Worm (Caenorhabditis elegans) whole organism, late embryonic: ENCODE data around the gene F32D8.7.

ENCODE experiments used
- F13H6.1 ChIP-seq: sonication (generic microtip); optimal IDR thresholded peaks from 2 replicates; lab custom pipeline; 2016; ENCODE audit warnings: missing genetic modification characterization, missing compliant biosample characterization
- Y22D7AL.16 ChIP-seq: sonication (generic microtip); optimal IDR thresholded peaks from 2 replicates; lab custom pipeline; 2016; ENCODE audit warnings: missing genetic modification characterization, missing compliant biosample characterization
- ahr-1 ChIP-seq: sonication (generic microtip); optimal IDR thresholded peaks from 2 replicates; lab custom pipeline; 2016; ENCODE audit warnings: missing genetic modification characterization, missing compliant biosample characterization
- ama-1 ChIP-seq: fragments of 150-350 bp; optimal IDR thresholded peaks from 2 replicates; lab custom pipeline; 2014
- ceh-18 ChIP-seq: sonication (generic microtip); optimal IDR thresholded peaks from 2 replicates; lab custom pipeline; 2016; ENCODE audit warnings: missing genetic modification characterization, missing compliant biosample characterization
- ceh-2 ChIP-seq: sonication (generic microtip); optimal IDR thresholded peaks from 2 replicates; lab custom pipeline; 2016; ENCODE audit warnings: missing genotype, missing genetic modification characterization, missing compliant biosample characterization
- ceh-22 ChIP-seq: sonication (generic microtip); optimal IDR thresholded peaks from 2 replicates; lab custom pipeline; 2017; ENCODE audit warnings: missing biosample characterization, missing genetic modification characterization
- ceh-24 ChIP-seq: sonication (generic microtip); optimal IDR thresholded peaks from 2 replicates; lab custom pipeline; 2016; ENCODE audit warnings: mild to moderate bottlenecking, missing genetic modification characterization, missing compliant biosample characterization
- ceh-48 ChIP-seq: sonication (generic microtip); optimal IDR thresholded peaks from 2 replicates; lab custom pipeline; 2016; ENCODE audit warnings: missing genetic modification characterization, inconsistent platforms, missing compliant biosample characterization
- ceh-6 ChIP-seq: fragments of 200-800 bp; sonication (Bioruptor generic); optimal IDR thresholded peaks from 2 replicates; lab custom pipeline; 2018; ENCODE audit warnings: mild to moderate bottlenecking, missing genetic modification characterization, missing compliant biosample characterization
- che-1 ChIP-seq: sonication (generic microtip); optimal IDR thresholded peaks from 2 replicates; lab custom pipeline; 2016; ENCODE audit warnings: mild to moderate bottlenecking, missing genetic modification characterization, missing compliant biosample characterization
- dmd-4 ChIP-seq: sonication (generic microtip); optimal IDR thresholded peaks from 2 replicates; lab custom pipeline; 2016; ENCODE audit warnings: borderline replicate concordance, missing genetic modification characterization, missing compliant biosample characterization
- dve-1 ChIP-seq: sonication (generic microtip); optimal IDR thresholded peaks from 2 replicates; lab custom pipeline; 2017; ENCODE audit warnings: antibody characterized with exemption, mild to moderate bottlenecking, missing genetic modification characterization, missing compliant biosample characterization
- ets-4 ChIP-seq: sonication (generic microtip); optimal IDR thresholded peaks from 2 replicates; lab custom pipeline; 2016; ENCODE audit warnings: missing genetic modification characterization, missing compliant biosample characterization
- eyg-1 ChIP-seq: sonication (generic microtip); optimal IDR thresholded peaks from 2 replicates; lab custom pipeline; 2016; ENCODE audit warnings: missing genotype, missing genetic modification characterization, missing compliant biosample characterization
- fkh-10 ChIP-seq: fragments of 150-350 bp; optimal IDR thresholded peaks from 2 replicates; lab custom pipeline; 2014; ENCODE audit warnings: missing biosample characterization, missing genetic modification reagents, missing genetic modification characterization
- fkh-6 ChIP-seq: sonication (generic microtip); optimal IDR thresholded peaks from 2 replicates; lab custom pipeline; 2016; ENCODE audit warnings: missing genetic modification characterization, missing compliant biosample characterization
- gmeb-2 ChIP-seq: sonication (generic microtip); optimal IDR thresholded peaks from 2 replicates; lab custom pipeline; 2016; ENCODE audit warnings: missing genetic modification characterization, inconsistent platforms, missing compliant biosample characterization
- hlh-15 ChIP-seq: sonication (generic microtip); optimal IDR thresholded peaks from 2 replicates; lab custom pipeline; 2016; ENCODE audit warnings: missing genetic modification characterization, missing compliant biosample characterization
- hlh-8 ChIP-seq: sonication (generic microtip); optimal IDR thresholded peaks from 2 replicates; lab custom pipeline; 2016; ENCODE audit warnings: missing genotype, missing genetic modification characterization, missing compliant biosample characterization
- lim-6 ChIP-seq: sonication (generic microtip); optimal IDR thresholded peaks from 2 replicates; lab custom pipeline; 2016; ENCODE audit warnings: missing genetic modification characterization, missing compliant biosample characterization
- lin-11 ChIP-seq: fragments of 200-800 bp; sonication (Bioruptor generic); optimal IDR thresholded peaks from 2 replicates; lab custom pipeline; 2018; ENCODE audit warnings: mild to moderate bottlenecking, missing genetic modification characterization, missing compliant biosample characterization
- nfya-1 ChIP-seq: sonication (generic microtip); optimal IDR thresholded peaks from 2 replicates; lab custom pipeline; 2017; ENCODE audit warnings: missing genetic modification characterization, mild to moderate bottlenecking, missing compliant biosample characterization, antibody characterized with exemption, moderate library complexity
- nhr-11 ChIP-seq: fragments of 150-350 bp; optimal IDR thresholded peaks from 2 replicates; lab custom pipeline; 2014; ENCODE audit warnings: missing biosample characterization, missing genetic modification characterization
- npax-4 ChIP-seq: sonication (generic microtip); optimal IDR thresholded peaks from 2 replicates; lab custom pipeline; 2016; ENCODE audit warnings: missing genetic modification characterization, missing compliant biosample characterization
- pax-1 ChIP-seq: fragments of 150-350 bp; optimal IDR thresholded peaks from 2 replicates; lab custom pipeline; 2014; ENCODE audit warnings: missing biosample characterization, missing genetic modification characterization
- pha-2 ChIP-seq: sonication (generic microtip); optimal IDR thresholded peaks from 2 replicates; lab custom pipeline; 2017; ENCODE audit warnings: mild to moderate bottlenecking, missing genetic modification characterization, missing compliant biosample characterization
- ref-2 ChIP-seq: sonication (generic microtip); optimal IDR thresholded peaks from 2 replicates; lab custom pipeline; 2016; ENCODE audit warnings: missing genetic modification characterization, missing compliant biosample characterization
- sdc-2 ChIP-seq: sonication (generic microtip); optimal IDR thresholded peaks from 2 replicates; lab custom pipeline; 2016; ENCODE audit warnings: missing genotype, missing genetic modification characterization, missing compliant biosample characterization
- sox-2 ChIP-seq: fragments of 200-800 bp; sonication (Bioruptor generic); IDR thresholded peaks from 2 replicates; pipeline ENCODE4 v1.3.6; 2022; ENCODE audit warnings: missing genetic modification reagents, missing genetic modification characterization, missing compliant biosample characterization
- sox-4 ChIP-seq: sonication (generic microtip); optimal IDR thresholded peaks from 2 replicates; lab custom pipeline; 2017; ENCODE audit warnings: mild to moderate bottlenecking, missing genetic modification characterization, inconsistent platforms, missing compliant biosample characterization
- syd-9 ChIP-seq: sonication (generic microtip); optimal IDR thresholded peaks from 2 replicates; lab custom pipeline; 2016; ENCODE audit warnings: mild to moderate bottlenecking, missing genetic modification characterization, moderate library complexity, missing compliant biosample characterization
- tbx-2 ChIP-seq: sonication (generic microtip); optimal IDR thresholded peaks from 2 replicates; lab custom pipeline; 2016; ENCODE audit warnings: missing genetic modification characterization, missing compliant biosample characterization
- ttx-3 ChIP-seq: sonication (generic microtip); optimal IDR thresholded peaks from 2 replicates; lab custom pipeline; 2016; ENCODE audit warnings: missing genetic modification reagents, missing genetic modification characterization, missing compliant biosample characterization
- unc-3 ChIP-seq, 2 experiments: fragments of 200-800 bp in 1 of 2; sonication (Bioruptor generic) in 1 of 2; sonication (generic microtip) in 1 of 2; conservative IDR thresholded peaks in 1 of 2; optimal IDR thresholded peaks in 1 of 2; 2 replicates each; pipeline versions ENCODE4 v1.3.6 to Lab custom; 2016 to 2022; ENCODE audit warnings: missing compliant biosample characterization in 2 of 2, missing genetic modification characterization in 2 of 2, missing genetic modification reagents in 1 of 2
- unc-42 ChIP-seq: sonication (generic microtip); optimal IDR thresholded peaks from 2 replicates; lab custom pipeline; 2016; ENCODE audit warnings: missing genotype, missing genetic modification characterization, missing compliant biosample characterization
- zip-5 ChIP-seq: sonication (generic microtip); optimal IDR thresholded peaks from 2 replicates; lab custom pipeline; 2016; ENCODE audit warnings: missing genetic modification characterization, missing compliant biosample characterization
- ztf-16 ChIP-seq: sonication (generic microtip); optimal IDR thresholded peaks from 2 replicates; lab custom pipeline; 2017; ENCODE audit warnings: missing genetic modification characterization, missing compliant biosample characterization

The F32D8.7 gene

DNA sequence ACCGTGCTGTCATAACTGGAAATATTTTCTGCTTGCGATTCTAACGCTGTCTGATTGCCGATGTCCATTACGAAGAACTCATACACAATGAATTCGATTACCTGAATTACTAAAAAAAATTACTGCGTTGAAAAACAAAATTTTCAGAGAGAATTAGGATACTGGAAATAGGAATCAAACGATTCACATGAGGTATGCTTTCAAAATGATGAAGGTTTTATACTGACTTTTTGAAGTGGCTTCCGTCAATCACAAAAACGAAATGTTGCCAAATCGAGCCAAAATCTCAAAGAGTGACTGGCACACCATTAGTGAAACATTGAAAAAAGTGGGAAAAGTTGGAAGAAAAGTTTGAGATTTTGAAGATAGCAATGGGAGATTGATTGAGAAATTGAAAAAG is 10.8 kb downstream of the F32D8.7 start, which contains the start of gene zzz-1:
Gene zzz-1, minus strand, starts transcription at position 101 of the 400 bp plus-strand sequence.
- TF ChIP-seq fkh-10 (GFP tag; lab: Kevin White, UChicago) (no peak), unc-42 (tag; lab: Kevin White, UChicago) (no peak), Y22D7AL.16 (tag; lab: Kevin White, UChicago) (no peak), ceh-2 (no peak)
- TF ChIP-seq, all 69 proteins: peak for 0

ce11 chrV:10909959-10910358 is 11.7 kb downstream of the F32D8.7 start:
- no peak for TF ChIP-seq dve-1 (tag; lab: Kevin White, UChicago)
- no peak for TF ChIP-seq ceh-18 (tag; lab: Kevin White, UChicago)
- TF ChIP-seq sox-4 (tag; lab: Kevin White, UChicago), result no peak
- TF ChIP-seq ttx-3 (tag; lab: Kevin White, UChicago), result no peak
- TF ChIP-seq ama-1 (lab: Kevin White, UChicago), result no peak
- TF ChIP-seq ceh-6 (GFP tag; lab: Kevin White, UChicago), result no peak
- TF ChIP-seq syd-9 (tag; lab: Kevin White, UChicago), result no peak
- no peak for TF ChIP-seq ceh-22

ce11 chrV:10915922-10916321 is 17.7 kb downstream of the F32D8.7 start:
- TF ChIP-seq lin-11 (tag; lab: Kevin White, UChicago), result no peak
- TF ChIP-seq pha-2, result no peak
- TF ChIP-seq ceh-18 (tag; lab: Kevin White, UChicago), result peak; percentile 2
- no peak for TF ChIP-seq ceh-48 (tag; lab: Kevin White, UChicago)
- TF ChIP-seq fkh-6 (tag; lab: Kevin White, UChicago), result no peak

- no peak for TF ChIP-seq dmd-4
- no peak for TF ChIP-seq sdc-2 (tag; lab: Kevin White, UChicago)
- TF ChIP-seq ref-2 (tag; lab: Kevin White, UChicago), result no peak
- no peak for TF ChIP-seq unc-42 (tag; lab: Kevin White, UChicago)
- TF ChIP-seq ztf-16 (tag; lab: Kevin White, UChicago), result no peak
- no peak for TF ChIP-seq tbx-2 (tag; lab: Kevin White, UChicago)
- no peak for TF ChIP-seq unc-3 (GFP tag; conservative IDR thresholded peaks at IDR 0.05; lab: Robert Waterston, UW)
- TF ChIP-seq unc-3 (tag; optimal IDR thresholded peaks at IDR 0.05; lab: Kevin White, UChicago), result no peak
- TF ChIP-seq pha-2, result no peak
- TF ChIP-seq lim-6 (tag; lab: Kevin White, UChicago), result no peak
- TF ChIP-seq ceh-2, result no peak
- TF ChIP-seq gmeb-2 (tag; lab: Kevin White, UChicago), result no peak
- no peak for TF ChIP-seq nfya-1 (tag; lab: Kevin White, UChicago)
- TF ChIP-seq dve-1 (tag; lab: Kevin White, UChicago), result no peak
- TF ChIP-seq hlh-15, result no peak
- no peak for TF ChIP-seq pax-1 (tag; lab: Kevin White, UChicago)
- no peak for TF ChIP-seq sox-2
- no peak for TF ChIP-seq Y22D7AL.16 (tag; lab: Kevin White, UChicago)
- TF ChIP-seq ahr-1 (tag; lab: Kevin White, UChicago), result no peak
- no peak for TF ChIP-seq ets-4
These were observed 20.1 kb downstream of the F32D8.7 start, which contains the start of gene F58B4.2 for ce11 chrV:10918373-10918772. Gene F58B4.2, minus strand, starts transcription at chrV:10918473.

DNA sequence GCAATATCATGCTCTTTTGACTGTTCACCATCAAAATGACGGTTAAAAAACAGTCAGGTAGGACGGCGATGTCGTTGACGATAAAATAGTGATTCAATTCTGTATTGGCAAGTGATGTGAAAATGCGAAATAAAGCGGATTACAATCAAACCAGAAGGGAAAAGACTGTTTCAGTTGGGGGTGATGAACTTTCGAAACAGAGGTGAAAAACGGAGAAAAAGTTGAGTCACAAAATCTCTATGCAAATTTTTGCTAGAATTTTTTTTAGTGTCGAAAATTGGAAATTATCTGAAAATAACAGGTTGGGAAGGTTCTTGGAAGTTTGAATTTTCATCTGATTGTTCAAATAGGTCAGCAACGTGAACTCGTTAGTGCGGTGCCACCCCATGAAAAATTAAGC is 23.5 kb downstream of the F32D8.7 start, which contains the start of gene nas-31:
Gene nas-31, minus strand, starts transcription at position 101 of the 400 bp plus-strand sequence.
- TF ChIP-seq hlh-8 (tag; lab: Kevin White, UChicago), result no peak
- TF ChIP-seq che-1 (tag; lab: Kevin White, UChicago), result no peak
- no peak for TF ChIP-seq ceh-48 (tag; lab: Kevin White, UChicago)
- no peak for TF ChIP-seq F13H6.1 (tag; lab: Kevin White, UChicago)
- TF ChIP-seq ceh-2, result no peak
- TF ChIP-seq nhr-11 (tag; lab: Kevin White, UChicago), result no peak
- TF ChIP-seq npax-4 (tag; lab: Kevin White, UChicago), result no peak
- TF ChIP-seq ceh-18 (tag; lab: Kevin White, UChicago), result no peak
- no peak for TF ChIP-seq ceh-24
- no peak for TF ChIP-seq eyg-1
- no peak for TF ChIP-seq unc-3 (GFP tag; conservative IDR thresholded peaks at IDR 0.05; lab: Robert Waterston, UW)
- no peak for TF ChIP-seq unc-3 (tag; optimal IDR thresholded peaks at IDR 0.05; lab: Kevin White, UChicago)
- TF ChIP-seq nfya-1 (tag; lab: Kevin White, UChicago), result no peak
- no peak for TF ChIP-seq zip-5 (tag; lab: Kevin White, UChicago)
- TF ChIP-seq hlh-15, result no peak
- no peak for TF ChIP-seq sox-2
